Worm (Caenorhabditis elegans): ENCODE data around the gene srw-48.

DNA sequence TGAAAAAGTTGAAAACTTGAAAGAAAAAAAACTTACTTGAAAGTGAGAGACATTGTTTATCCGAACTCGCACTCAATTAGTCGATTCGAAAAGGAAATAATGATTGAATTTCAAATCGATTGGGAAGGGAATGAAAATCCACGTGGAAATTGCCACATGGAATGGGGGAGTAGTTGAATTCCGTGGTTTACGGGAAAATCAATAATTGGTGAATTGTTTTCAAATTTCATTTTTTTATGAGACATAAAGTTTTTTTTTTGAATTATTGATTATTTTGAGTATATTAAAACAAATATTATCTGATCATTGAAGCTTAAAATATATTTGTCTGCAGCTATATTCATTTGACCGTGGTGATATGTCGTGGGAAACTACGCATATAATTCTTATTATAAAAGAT, 42.9 kb upstream of the srw-48 start, which contains the start of gene F13A7.1:
- TF ChIP-seq ceh-13 (GFP tag; optimal IDR thresholded peaks at IDR 0.05) (no peak), tra-4 (tag; optimal IDR thresholded peaks at IDR 0.05) (no peak), ama-1 (optimal IDR thresholded peaks at IDR 0.05) (no peak), scrt-1 (GFP tag; IDR thresholded peaks at IDR 0.05) (no peak), ets-7 (tag; optimal IDR thresholded peaks at IDR 0.05) (no peak)
